Fruit fly (Drosophila melanogaster) S2 (cell line): ENCODE results near the gene klar.

ENCODE experiments used
- CG8478 ChIP-seq: fragments of >200 bp; optimal IDR thresholded peaks from 2 replicates; lab custom pipeline; 2018
- CTCF ChIP-seq, 2 experiments: fragments of >200 bp; optimal IDR thresholded peaks; 2 replicates each; lab custom pipeline; 2018

The klar gene

dm6 chr3L:465433-465832, 75.0 kb downstream of the klar start:
- TF ChIP-seq CG8478 (lab: Kevin White, UChicago) (no peak), CTCF (optimal IDR thresholded peaks at IDR 0.05; lab: Kevin White, UChicago) (no peak)

- TF ChIP-seq CG8478 (lab: Kevin White, UChicago) (no peak), CTCF (optimal IDR thresholded peaks at IDR 0.05; lab: Kevin White, UChicago) (no peak)
Measured at dm6 chr3L:457384-457783, 83.0 kb downstream of the klar start.

dm6 chr3L:456378-456777, 84.0 kb downstream of the klar start:
- TF ChIP-seq CTCF (optimal IDR thresholded peaks at IDR 0.05; lab: Kevin White, UChicago), result no peak
- TF ChIP-seq CG8478 (lab: Kevin White, UChicago), result no peak

- TF ChIP-seq CG8478 (lab: Kevin White, UChicago), result no peak
- no peak for TF ChIP-seq CTCF (optimal IDR thresholded peaks at IDR 0.05; lab: Kevin White, UChicago)
Measured at dm6 chr3L:454802-455579, 85.4 kb downstream of the klar start.

- TF ChIP-seq CTCF (optimal IDR thresholded peaks at IDR 0.05; lab: Kevin White, UChicago) (no peak), CG8478 (lab: Kevin White, UChicago) (no peak)
Measured at dm6 chr3L:448050-449039, 92.1 kb downstream of the klar start.

- TF ChIP-seq CG8478 (lab: Kevin White, UChicago) (no peak), CTCF (optimal IDR thresholded peaks at IDR 0.05; lab: Kevin White, UChicago) (no peak)
Measured at dm6 chr3L:447249-447648, 93.2 kb downstream of the klar start.

- no peak for TF ChIP-seq CTCF (optimal IDR thresholded peaks at IDR 0.05; lab: Kevin White, UChicago)
- TF ChIP-seq CG8478 (lab: Kevin White, UChicago), result no peak
Measured at dm6 chr3L:445746-446534, 94.5 kb downstream of the klar start.

- TF ChIP-seq CG8478 (lab: Kevin White, UChicago) (no peak), CTCF (optimal IDR thresholded peaks at IDR 0.05; lab: Kevin White, UChicago) (peak; percentile 40 to 53)
Measured at dm6 chr3L:441644-442193, 98.7 kb downstream of the klar start.

- TF ChIP-seq CG8478 (lab: Kevin White, UChicago) (no peak), CTCF (optimal IDR thresholded peaks at IDR 0.05; lab: Kevin White, UChicago) (no peak)
Measured at dm6 chr3L:441035-441604, 99.3 kb downstream of the klar start.

dm6 chr3L:440249-440648, 100.2 kb downstream of the klar start:
- no peak for TF ChIP-seq CTCF (optimal IDR thresholded peaks at IDR 0.05; lab: Kevin White, UChicago)
- no peak for TF ChIP-seq CG8478 (lab: Kevin White, UChicago)

dm6 chr3L:439538-439937, 100.9 kb downstream of the klar start:
- no peak for TF ChIP-seq CG8478 (lab: Kevin White, UChicago)
- TF ChIP-seq CTCF (optimal IDR thresholded peaks at IDR 0.05; lab: Kevin White, UChicago), result no peak

- TF ChIP-seq CTCF (optimal IDR thresholded peaks at IDR 0.05; lab: Kevin White, UChicago) (no peak), CG8478 (lab: Kevin White, UChicago) (no peak)
Measured at dm6 chr3L:438297-438696, 102.1 kb downstream of the klar start.

dm6 chr3L:437607-438006, 102.8 kb downstream of the klar start:
- TF ChIP-seq CG8478 (lab: Kevin White, UChicago) (no peak), CTCF (optimal IDR thresholded peaks at IDR 0.05; lab: Kevin White, UChicago) (no peak)

- TF ChIP-seq CTCF (optimal IDR thresholded peaks at IDR 0.05; lab: Kevin White, UChicago) (no peak), CG8478 (lab: Kevin White, UChicago) (no peak)
Measured at dm6 chr3L:433806-434205, 106.6 kb downstream of the klar start, which contains the start of gene CG13891. CG13891 (minus strand) TSS chr3L:433906.
